Worm (Caenorhabditis elegans) whole organism, L1 larva: ENCODE data around the gene F31D4.5.

Source experiments
- dsc-1 ChIP-seq: sonication (generic microtip); optimal IDR thresholded peaks from 2 replicates; lab custom pipeline; 2016; ENCODE audit warnings: mild to moderate bottlenecking, missing genetic modification characterization, missing compliant biosample characterization
- jun-1 ChIP-seq: fragments of 150-350 bp; optimal IDR thresholded peaks from 2 replicates; lab custom pipeline; 2014; ENCODE audit warnings: missing biosample characterization, missing genetic modification reagents, missing genetic modification characterization
- lin-39 ChIP-seq: fragments of 150-350 bp; optimal IDR thresholded peaks from 2 replicates; lab custom pipeline; 2014; ENCODE audit warnings: missing biosample characterization, missing genetic modification reagents, missing genetic modification characterization
- mdl-1 ChIP-seq, 2 experiments: fragments of 150-350 bp; optimal IDR thresholded peaks; 2 replicates each; lab custom pipeline; 2014 to 2017; ENCODE audit warnings: missing biosample characterization in 2 of 2, missing genetic modification characterization in 2 of 2, inconsistent platforms in 1 of 2
- nhr-47 ChIP-seq: sonication (generic microtip); optimal IDR thresholded peaks from 2 replicates; lab custom pipeline; 2016; ENCODE audit warnings: mild to moderate bottlenecking, missing genetic modification characterization, moderate library complexity, missing compliant biosample characterization
- sox-4 ChIP-seq: sonication (generic microtip); optimal IDR thresholded peaks from 2 replicates; lab custom pipeline; 2016; ENCODE audit warnings: missing genetic modification characterization, missing compliant biosample characterization
- unc-130 ChIP-seq: fragments of 150-350 bp; optimal IDR thresholded peaks from 2 replicates; lab custom pipeline; 2017; ENCODE audit warnings: missing biosample characterization, missing genetic modification characterization, inconsistent platforms
- unc-86 ChIP-seq: sonication (generic microtip); optimal IDR thresholded peaks from 2 replicates; lab custom pipeline; 2016; ENCODE audit warnings: missing genetic modification characterization, missing compliant biosample characterization
- vab-15 ChIP-seq: sonication (generic microtip); optimal IDR thresholded peaks from 2 replicates; lab custom pipeline; 2017; ENCODE audit warnings: missing genotype, mild to moderate bottlenecking, missing genetic modification characterization, missing compliant biosample characterization
- zag-1 ChIP-seq: fragments of 150-350 bp; optimal IDR thresholded peaks from 2 replicates; lab custom pipeline; 2014; ENCODE audit warnings: missing biosample characterization, missing genetic modification characterization

DNA sequence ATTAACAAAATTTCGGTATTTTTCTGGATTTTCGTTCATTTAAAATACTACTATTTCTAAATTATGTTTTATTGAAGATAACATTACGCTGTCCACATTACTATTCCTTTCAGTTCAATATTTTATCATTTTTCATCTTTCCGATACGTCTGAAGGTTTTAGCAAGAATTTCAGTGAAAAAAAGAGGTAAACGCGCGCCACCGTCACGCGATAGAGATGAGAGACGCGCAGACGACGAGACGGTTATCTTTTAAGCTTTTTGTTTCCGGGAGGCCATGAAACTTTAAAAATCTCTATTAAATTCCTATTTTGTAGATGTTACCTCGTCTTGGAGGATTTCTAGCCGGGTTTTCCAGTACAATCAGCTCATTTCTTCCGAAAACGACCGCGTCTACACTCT, 16.1 kb upstream of the F31D4.5 start, which contains the start of gene mrps-12:
- no peak for TF ChIP-seq unc-130 (tag; lab: Kevin White, UChicago)
- TF ChIP-seq sox-4 (tag; lab: Kevin White, UChicago) = no peak
- no peak for TF ChIP-seq jun-1 (tag; lab: Kevin White, UChicago)
- no peak for TF ChIP-seq nhr-47
- TF ChIP-seq dsc-1 = no peak
- no peak for TF ChIP-seq zag-1 (tag; lab: Kevin White, UChicago)
- no peak for TF ChIP-seq unc-86 (tag; lab: Kevin White, UChicago)
- TF ChIP-seq vab-15 (tag; lab: Kevin White, UChicago) = no peak
- TF ChIP-seq lin-39 (tag; lab: Kevin White, UChicago) = no peak
- no peak for TF ChIP-seq mdl-1 (tag; optimal IDR thresholded peaks at IDR 0.05; lab: Kevin White, UChicago)
